Fruit fly (Drosophila melanogaster): ENCODE data around the gene Miro.
A peak's percentile ranks its signal among the peaks of the same experiment; 100 is the strongest.

The Miro gene

DNA sequence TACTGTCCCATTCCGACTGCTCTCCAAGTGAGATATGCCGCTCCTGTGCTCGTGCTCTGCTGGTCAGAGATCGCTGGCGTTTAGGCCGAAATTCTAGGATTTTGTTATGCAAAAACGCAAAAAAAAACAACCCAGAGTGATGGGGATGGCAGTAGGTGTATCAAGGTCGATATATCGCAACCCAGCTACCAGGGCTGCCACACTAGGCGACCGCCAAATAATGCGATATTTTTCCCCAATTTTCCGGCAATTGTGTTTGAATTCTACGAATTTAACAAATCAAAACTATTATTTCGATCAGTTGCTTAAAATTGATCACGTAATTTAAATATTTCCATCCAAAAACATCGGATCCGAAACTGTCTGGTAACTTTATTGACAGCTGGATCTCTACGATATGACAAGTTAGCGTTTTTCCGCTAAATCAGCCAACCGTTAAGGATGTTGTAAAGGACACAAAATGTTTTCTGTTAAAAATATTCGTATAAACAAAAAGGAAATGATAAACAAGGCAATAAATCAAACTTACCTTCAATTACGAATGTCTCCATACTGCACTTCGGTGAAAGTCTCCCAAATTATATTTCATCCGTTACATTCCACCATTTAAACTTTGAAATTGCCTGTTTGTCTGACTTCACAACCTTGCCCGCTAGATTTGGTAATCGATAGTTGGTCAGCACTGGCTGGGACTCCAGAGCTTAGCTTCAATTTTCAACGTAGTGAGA, 945 bp downstream of the Miro start, which contains the start of gene spas (continued):
- no peak for TF ChIP-seq pan (optimal IDR thresholded peaks at IDR 0.05)
- TF ChIP-seq pan (GFP tag; optimal IDR thresholded peaks at IDR 0.05 in 1 of 2, IDR thresholded peaks at IDR 0.05 in 1 of 2): peak in 1 of 2 experiments; percentile 67
- peak; percentile 34 for TF ChIP-seq caup (GFP tag; optimal IDR thresholded peaks at IDR 0.05; ENCODE audit: severe bottlenecking)
- TF ChIP-seq CG7928 (GFP tag; optimal IDR thresholded peaks at IDR 0.05): peak; percentile 90
- TF ChIP-seq sug (tag; optimal IDR thresholded peaks at IDR 0.05): peak; percentile 58
- TF ChIP-seq slou (GFP tag; optimal IDR thresholded peaks at IDR 0.05): no peak
- peak; percentile 80 for TF ChIP-seq chn (GFP tag; optimal IDR thresholded peaks at IDR 0.05)
- TF ChIP-seq Side (GFP tag; optimal IDR thresholded peaks at IDR 0.05): peak; percentile 40
- TF ChIP-seq schlank (tag; optimal IDR thresholded peaks at IDR 0.05): peak; percentile 22
- no peak for TF ChIP-seq dmrt99B (tag; optimal IDR thresholded peaks at IDR 0.05)
- TF ChIP-seq esg (GFP tag; conservative IDR thresholded peaks at IDR 0.05): peak; percentile 70
- TF ChIP-seq salm (tag; optimal IDR thresholded peaks at IDR 0.05): no peak
- TF ChIP-seq grn (GFP tag; optimal IDR thresholded peaks at IDR 0.05): no peak
- peak; percentile 47 for TF ChIP-seq Neu2 (GFP tag; optimal IDR thresholded peaks at IDR 0.05; ENCODE audit: borderline replicate concordance)
- TF ChIP-seq cwo (GFP tag; optimal IDR thresholded peaks at IDR 0.05): no peak
- no peak for TF ChIP-seq CG12236 (GFP tag; optimal IDR thresholded peaks at IDR 0.05)
- TF ChIP-seq CG10267 (tag; optimal IDR thresholded peaks at IDR 0.05): peak; percentile 65
- TF ChIP-seq Asciz (GFP tag; optimal IDR thresholded peaks at IDR 0.05): no peak
- TF ChIP-seq Lhr (GFP tag; optimal IDR thresholded peaks at IDR 0.05): no peak
- no peak for TF ChIP-seq lov (optimal IDR thresholded peaks at IDR 0.05)
- peak; percentile 66; the same call in 1 of the 3 replicates for TF ChIP-seq lov (GFP tag; IDR thresholded peaks at IDR 0.05)
- peak; percentile 73 for TF ChIP-seq CG8290 (GFP tag; optimal IDR thresholded peaks at IDR 0.05)
- peak in 1 of 2 experiments; percentile 83 for TF ChIP-seq CG8290 (tag; optimal IDR thresholded peaks at IDR 0.05)
- no peak for TF ChIP-seq CG17568 (GFP tag; optimal IDR thresholded peaks at IDR 0.05)
- TF ChIP-seq peb (GFP tag; IDR thresholded peaks at IDR 0.05): peak; percentile 63
- peak; percentile 14 for TF ChIP-seq gro (GFP tag; optimal IDR thresholded peaks at IDR 0.05)
- TF ChIP-seq BtbVII (GFP tag; optimal IDR thresholded peaks at IDR 0.05): no peak
- TF ChIP-seq CG1233 (GFP tag; optimal IDR thresholded peaks at IDR 0.05): peak; percentile 48
- peak; percentile 67 for TF ChIP-seq HmgZ (tag; optimal IDR thresholded peaks at IDR 0.05)
- TF ChIP-seq dm (GFP tag; optimal IDR thresholded peaks at IDR 0.05): peak; percentile 67
- TF ChIP-seq CG11093 (GFP tag; IDR thresholded peaks at IDR 0.05): peak; percentile 55; the same call in 1 of the 3 replicates
- TF ChIP-seq CG11085 (GFP tag; IDR thresholded peaks at IDR 0.05): peak; percentile 44; the same call in 1 of the 2 replicates
- TF ChIP-seq CG10565 (GFP tag; optimal IDR thresholded peaks at IDR 0.05): no peak
- peak; percentile 67 for TF ChIP-seq ttk (GFP tag; IDR thresholded peaks at IDR 0.05)
- no peak for TF ChIP-seq CTCF (GFP tag; optimal IDR thresholded peaks at IDR 0.05)
- no peak for TF ChIP-seq Hey (tag; optimal IDR thresholded peaks at IDR 0.05)
- TF ChIP-seq CG13624 (GFP tag; optimal IDR thresholded peaks at IDR 0.05): peak; percentile 69
- TF ChIP-seq B-H1 (GFP tag; IDR thresholded peaks at IDR 0.05): peak; percentile 60; the same call in 1 of the 3 replicates
- TF ChIP-seq CG10431 (GFP tag; optimal IDR thresholded peaks at IDR 0.05): no peak
- TF ChIP-seq Ada2b (GFP tag; IDR thresholded peaks at IDR 0.05): peak; percentile 41; the same call in 1 of the 2 replicates
- TF ChIP-seq CG16815 (GFP tag; optimal IDR thresholded peaks at IDR 0.05): peak; percentile 81
- no peak for TF ChIP-seq prd (optimal IDR thresholded peaks at IDR 0.05)
- TF ChIP-seq prd (GFP tag; IDR thresholded peaks at IDR 0.05): peak; percentile 91
- peak; percentile 83 for TF ChIP-seq Rfx (GFP tag; IDR thresholded peaks at IDR 0.05)
- no peak for TF ChIP-seq Deaf1 (tag; optimal IDR thresholded peaks at IDR 0.05)
- peak; percentile 31 for TF ChIP-seq CG3995 (GFP tag; optimal IDR thresholded peaks at IDR 0.05)
- TF ChIP-seq CG3407 (GFP tag; optimal IDR thresholded peaks at IDR 0.05): peak; percentile 46
- peak; percentile 58 for TF ChIP-seq Dad (GFP tag; optimal IDR thresholded peaks at IDR 0.05)
- peak; percentile 81 for TF ChIP-seq phol (tag; optimal IDR thresholded peaks at IDR 0.05)
- no peak for TF ChIP-seq gce (GFP tag; IDR thresholded peaks at IDR 0.05)
- TF ChIP-seq tna (GFP tag; IDR thresholded peaks at IDR 0.05; ENCODE audit: partially characterized antibody): peak; percentile 79; the same call in 1 of the 2 replicates

Data from whole organism, embryonic.